Worm (Caenorhabditis elegans) whole organism, young adult: ENCODE measurements around the gene D2096.6.

Experiments used
- B0035.1 ChIP-seq: sonication (generic microtip); optimal IDR thresholded peaks from 2 replicates; lab custom pipeline; 2016; ENCODE audit warnings: missing genetic modification characterization, mild to moderate bottlenecking, missing compliant biosample characterization, missing genotype, missing genetic modification reagents
- C06A6.2 ChIP-seq: fragments of 200-800 bp; sonication (Bioruptor generic); conservative IDR thresholded peaks from 2 replicates; pipeline ENCODE4 v1.3.6; 2022; ENCODE audit warnings: missing genetic modification characterization, missing compliant biosample characterization
- C17E4.6 ChIP-seq: fragments of 200-800 bp; sonication (Bioruptor generic); IDR thresholded peaks from 2 replicates; pipeline ENCODE4 v1.3.6; 2022; ENCODE audit warnings: missing genetic modification reagents, missing genetic modification characterization, missing compliant biosample characterization
- F10E7.11 ChIP-seq: sonication (generic microtip); optimal IDR thresholded peaks from 2 replicates; lab custom pipeline; 2017; ENCODE audit warnings: mild to moderate bottlenecking, missing genetic modification characterization, moderate library complexity, missing compliant biosample characterization
- F23B12.7 ChIP-seq: sonication (generic microtip); optimal IDR thresholded peaks from 2 replicates; lab custom pipeline; 2017; ENCODE audit warnings: missing genetic modification characterization, mild to moderate bottlenecking, missing compliant biosample characterization, antibody characterized with exemption, moderate library complexity; ENCODE audit not compliant: insufficient read depth
- F49E8.2 ChIP-seq: sonication (generic microtip); optimal IDR thresholded peaks from 3 replicates; lab custom pipeline; 2017; ENCODE audit warnings: missing genetic modification characterization, mild to moderate bottlenecking, missing compliant biosample characterization, antibody characterized with exemption, moderate library complexity; ENCODE audit not compliant: insufficient read depth
- F57C9.4 ChIP-seq: sonication (generic microtip); optimal IDR thresholded peaks from 2 replicates; lab custom pipeline; 2017; ENCODE audit warnings: mild to moderate bottlenecking, missing genetic modification characterization, missing compliant biosample characterization
- K11D2.4 ChIP-seq: fragments of 200-800 bp; sonication (Bioruptor generic); IDR thresholded peaks from 2 replicates; pipeline ENCODE4 v1.3.6; 2022; ENCODE audit warnings: missing genetic modification reagents, missing genetic modification characterization, missing compliant biosample characterization
- T26A5.8 ChIP-seq: sonication (generic microtip); optimal IDR thresholded peaks from 2 replicates; lab custom pipeline; 2016; ENCODE audit warnings: missing genetic modification characterization, missing compliant biosample characterization
- atf-7 ChIP-seq: sonication (generic microtip); optimal IDR thresholded peaks from 2 replicates; lab custom pipeline; 2017; ENCODE audit warnings: mild to moderate bottlenecking, missing genetic modification characterization, missing compliant biosample characterization
- athp-1 ChIP-seq: sonication (generic microtip); optimal IDR thresholded peaks from 2 replicates; lab custom pipeline; 2017; ENCODE audit warnings: mild to moderate bottlenecking, missing genetic modification characterization, missing compliant biosample characterization
- bed-2 ChIP-seq: fragments of 200-800 bp; sonication (Bioruptor generic); IDR thresholded peaks from 2 replicates; pipeline ENCODE4 v1.3.6; 2022; ENCODE audit warnings: missing genetic modification reagents, missing genetic modification characterization, missing compliant biosample characterization
- cebp-2 ChIP-seq: fragments of 200-800 bp; sonication (Bioruptor generic); IDR thresholded peaks from 2 replicates; pipeline ENCODE4 v1.3.6; 2022; ENCODE audit warnings: missing genetic modification characterization, missing compliant biosample characterization
- ceh-100 ChIP-seq: fragments of 200-800 bp; sonication (Bioruptor generic); IDR thresholded peaks from 2 replicates; pipeline ENCODE4 v1.3.6; 2022; ENCODE audit warnings: missing genetic modification reagents, missing genetic modification characterization, missing compliant biosample characterization
- ceh-40 ChIP-seq: fragments of 200-800 bp; sonication (Bioruptor generic); IDR thresholded peaks from 2 replicates; pipeline ENCODE4 v1.3.6; 2022; ENCODE audit warnings: missing genetic modification characterization, missing compliant biosample characterization
- dpff-1 ChIP-seq: sonication (generic microtip); optimal IDR thresholded peaks from 2 replicates; lab custom pipeline; 2017; ENCODE audit warnings: mild to moderate bottlenecking, missing genetic modification characterization, missing compliant biosample characterization
- efl-1 ChIP-seq: fragments of 150-350 bp; optimal IDR thresholded peaks from 2 replicates; lab custom pipeline; 2014; ENCODE audit warnings: missing biosample characterization, missing genetic modification reagents, missing genetic modification characterization
- egl-18 ChIP-seq: fragments of 200-800 bp; sonication (Bioruptor generic); IDR thresholded peaks from 2 replicates; pipeline ENCODE4 v1.3.6; 2022; ENCODE audit warnings: missing genetic modification reagents, missing genetic modification characterization, missing compliant biosample characterization
- egl-44 ChIP-seq: fragments of 200-800 bp; sonication (Bioruptor generic); IDR thresholded peaks from 2 replicates; pipeline ENCODE4 v1.3.6; 2022; ENCODE audit warnings: missing genetic modification reagents, missing genetic modification characterization, missing compliant biosample characterization
- ekl-4 ChIP-seq: fragments of 200-800 bp; sonication (Bioruptor generic); IDR thresholded peaks from 2 replicates; pipeline ENCODE4 v1.3.6; 2022; ENCODE audit warnings: missing genetic modification reagents, missing genetic modification characterization, missing compliant biosample characterization
- ets-4 ChIP-seq: fragments of 200-800 bp; sonication (Bioruptor generic); optimal IDR thresholded peaks from 2 replicates; lab custom pipeline; 2018; ENCODE audit warnings: mild to moderate bottlenecking, missing genetic modification characterization, missing compliant biosample characterization
- fkh-3 ChIP-seq: sonication (generic microtip); optimal IDR thresholded peaks from 2 replicates; lab custom pipeline; 2016; ENCODE audit warnings: mild to moderate bottlenecking, missing genetic modification characterization, missing compliant biosample characterization
- hmg-20 ChIP-seq: fragments of 200-800 bp; sonication (Bioruptor generic); IDR thresholded peaks from 2 replicates; pipeline ENCODE4 v1.3.6; 2022; ENCODE audit warnings: missing genetic modification reagents, missing genetic modification characterization, missing compliant biosample characterization
- let-526 ChIP-seq: fragments of 200-800 bp; sonication (Bioruptor generic); IDR thresholded peaks from 2 replicates; pipeline ENCODE4 v1.3.6; 2022; ENCODE audit warnings: missing genetic modification reagents, missing genetic modification characterization, missing compliant biosample characterization
- mcd-1 ChIP-seq: fragments of 200-800 bp; sonication (Bioruptor generic); IDR thresholded peaks from 2 replicates; pipeline ENCODE4 v1.3.6; 2022; ENCODE audit warnings: missing genetic modification reagents, missing genetic modification characterization, missing compliant biosample characterization
- nfyb-1 ChIP-seq: fragments of 200-800 bp; sonication (Bioruptor generic); IDR thresholded peaks from 2 replicates; pipeline ENCODE4 v1.3.6; 2022; ENCODE audit warnings: missing genetic modification reagents, missing genetic modification characterization, missing compliant biosample characterization
- nhr-27 ChIP-seq: fragments of 200-800 bp; sonication (Bioruptor generic); optimal IDR thresholded peaks from 2 replicates; lab custom pipeline; 2018; ENCODE audit warnings: mild to moderate bottlenecking, missing genetic modification characterization, moderate library complexity, missing compliant biosample characterization
- nhr-90 ChIP-seq: sonication (generic microtip); optimal IDR thresholded peaks from 2 replicates; lab custom pipeline; 2016; ENCODE audit warnings: missing genotype, mild to moderate bottlenecking, missing genetic modification characterization, missing compliant biosample characterization
- pha-4 ChIP-seq: fragments of 150-350 bp; sonication (generic microtip); optimal IDR thresholded peaks from 2 replicates; lab custom pipeline; 2014; ENCODE audit warnings: missing biosample characterization, missing genetic modification reagents, missing genetic modification characterization
- rcor-1 ChIP-seq: fragments of 200-800 bp; sonication (Bioruptor generic); IDR thresholded peaks from 2 replicates; pipeline ENCODE4 v1.3.6; 2022; ENCODE audit warnings: missing genetic modification reagents, missing genetic modification characterization, missing compliant biosample characterization
- sea-2 ChIP-seq: fragments of 200-800 bp; sonication (Bioruptor generic); IDR thresholded peaks from 2 replicates; pipeline ENCODE4 v1.3.6; 2022; ENCODE audit warnings: missing genetic modification characterization, missing compliant biosample characterization
- snpc-3.4 ChIP-seq: sonication (generic microtip); optimal IDR thresholded peaks from 2 replicates; lab custom pipeline; 2017; ENCODE audit warnings: missing genetic modification characterization, mild to moderate bottlenecking, missing compliant biosample characterization, antibody characterized with exemption, moderate library complexity, missing genotype, missing genetic modification reagents
- snpc-4 ChIP-seq, 5 experiments: fragments of 150-350 bp in 1 of 5; sonication (generic microtip) in 4 of 5; optimal IDR thresholded peaks; 2 replicates each; lab custom pipeline; 2014 to 2018; ENCODE audit warnings: missing genetic modification characterization in 5 of 5, missing biosample characterization in 3 of 5, antibody characterized with exemption in 2 of 5, mild to moderate bottlenecking in 2 of 5, missing compliant biosample characterization in 2 of 5, missing genotype in 2 of 5, moderate library complexity in 2 of 5, missing genetic modification reagents in 1 of 5
- somi-1 ChIP-seq: fragments of 200-800 bp; sonication (Bioruptor generic); optimal IDR thresholded peaks from 2 replicates; lab custom pipeline; 2018; ENCODE audit warnings: mild to moderate bottlenecking, missing genetic modification characterization, missing compliant biosample characterization
- sptf-2 ChIP-seq: fragments of 200-800 bp; sonication (Bioruptor generic); optimal IDR thresholded peaks from 2 replicates; lab custom pipeline; 2018; ENCODE audit warnings: mild to moderate bottlenecking, missing genetic modification characterization, missing compliant biosample characterization
- tbx-9 ChIP-seq: sonication (generic microtip); optimal IDR thresholded peaks from 2 replicates; lab custom pipeline; 2016; ENCODE audit warnings: borderline replicate concordance, missing genetic modification characterization, inconsistent platforms, missing compliant biosample characterization
- unc-62 ChIP-seq: fragments of 150-350 bp; optimal IDR thresholded peaks from 2 replicates; lab custom pipeline; 2014; ENCODE audit warnings: missing biosample characterization, missing genetic modification reagents, missing genetic modification characterization
- ztf-22 ChIP-seq: fragments of 200-800 bp; sonication (Bioruptor generic); optimal IDR thresholded peaks from 2 replicates; lab custom pipeline; 2018; ENCODE audit warnings: mild to moderate bottlenecking, missing genetic modification characterization, moderate library complexity, missing compliant biosample characterization
- ztf-25 ChIP-seq: fragments of 200-800 bp; sonication (Bioruptor generic); IDR thresholded peaks from 2 replicates; pipeline ENCODE4 v1.3.6; 2022; ENCODE audit warnings: missing genetic modification reagents, missing genetic modification characterization, missing compliant biosample characterization
- ztf-3 ChIP-seq: fragments of 200-800 bp; sonication (Bioruptor generic); optimal IDR thresholded peaks from 2 replicates; lab custom pipeline; 2018; ENCODE audit warnings: mild to moderate bottlenecking, missing genetic modification characterization, missing compliant biosample characterization

Gene D2096.6

ce11 chrIV:8347051-8347450 is 22.0 kb downstream of the D2096.6 start, which contains the start of the genes F17E9.18 and F17E9.15:
TSS of gene F17E9.18 (minus strand) at chrIV:8347151.
TSS of gene F17E9.15 (plus strand) at chrIV:8347418.
- no peak for TF ChIP-seq egl-44 (GFP tag; lab: Robert Waterston, UW)
- no peak for TF ChIP-seq F23B12.7
- no peak for TF ChIP-seq sptf-2 (GFP tag; lab: Kevin White, UChicago)
- TF ChIP-seq T26A5.8 (tag; lab: Kevin White, UChicago): no peak
- TF ChIP-seq hmg-20 (GFP tag; lab: Robert Waterston, UW): no peak
- TF ChIP-seq ceh-40 (GFP tag; lab: Robert Waterston, UW): no peak
- no peak for TF ChIP-seq F57C9.4 (tag; lab: Kevin White, UChicago)
- no peak for TF ChIP-seq nhr-90 (tag; lab: Kevin White, UChicago)
- no peak for TF ChIP-seq nhr-27 (tag; lab: Kevin White, UChicago)
- no peak for TF ChIP-seq egl-18 (GFP tag; lab: Robert Waterston, UW)
- TF ChIP-seq nfyb-1 (GFP tag; lab: Robert Waterston, UW): no peak
- TF ChIP-seq cebp-2 (GFP tag; lab: Robert Waterston, UW): no peak
- TF ChIP-seq unc-62 (GFP tag; lab: Kevin White, UChicago): no peak
- TF ChIP-seq ztf-25 (GFP tag; lab: Robert Waterston, UW): no peak
- TF ChIP-seq rcor-1: no peak

ce11 chrIV:8345518-8345917 is 23.5 kb downstream of the D2096.6 start, which contains the start of gene F17E9.5:
TSS of gene F17E9.5 (plus strand) at chrIV:8345818.
- TF ChIP-seq ceh-100: no peak
- TF ChIP-seq let-526 (GFP tag; lab: Robert Waterston, UW): no peak
- no peak for TF ChIP-seq ekl-4 (GFP tag; lab: Robert Waterston, UW)
- no peak for TF ChIP-seq dpff-1 (tag; lab: Kevin White, UChicago)
- TF ChIP-seq C06A6.2 (GFP tag; lab: Robert Waterston, UW): no peak
- TF ChIP-seq snpc-3.4 (tag; lab: Kevin White, UChicago): no peak
- TF ChIP-seq tbx-9 (tag; lab: Kevin White, UChicago): no peak
- TF ChIP-seq fkh-3: no peak
- no peak for TF ChIP-seq somi-1 (GFP tag; lab: Kevin White, UChicago)
- no peak for TF ChIP-seq bed-2 (GFP tag; lab: Robert Waterston, UW)

- TF ChIP-seq ets-4 (no peak), B0035.1 (tag; lab: Kevin White, UChicago) (no peak), athp-1 (tag; lab: Kevin White, UChicago) (no peak), sea-2 (GFP tag; lab: Robert Waterston, UW) (no peak), F10E7.11 (no peak), atf-7 (tag; lab: Kevin White, UChicago) (no peak), ztf-22 (GFP tag; lab: Kevin White, UChicago) (no peak), efl-1 (GFP tag; lab: Kevin White, UChicago) (no peak), F49E8.2 (tag; lab: Kevin White, UChicago) (no peak), mcd-1 (GFP tag; lab: Robert Waterston, UW) (no peak), K11D2.4 (GFP tag; lab: Robert Waterston, UW) (no peak), somi-1 (GFP tag; lab: Kevin White, UChicago) (no peak), ztf-3 (GFP tag; lab: Kevin White, UChicago) (no peak), pha-4 (tag; lab: Kevin White, UChicago) (no peak), C17E4.6 (GFP tag; lab: Robert Waterston, UW) (no peak), snpc-4 (GFP tag; optimal IDR thresholded peaks at IDR 0.05; lab: Kevin White, UChicago) (no peak), snpc-4 (tag; optimal IDR thresholded peaks at IDR 0.05; lab: Kevin White, UChicago) (no peak)
Observed at ce11 chrIV:8342385-8342784, 26.6 kb downstream of the D2096.6 start, which contains the start of gene lgc-5. TSS of gene lgc-5 (plus strand) at chrIV:8342685.
